Worm (Caenorhabditis elegans) whole organism, L1 larva: ENCODE data around the gene Y48A6C.4.

Experiments used
- C16A3.4 ChIP-seq: fragments of 150-350 bp; optimal IDR thresholded peaks from 2 replicates; lab custom pipeline; 2014; ENCODE audit warnings: missing biosample characterization, missing genetic modification characterization
- Y116A8C.19 ChIP-seq: sonication (generic microtip); optimal IDR thresholded peaks from 2 replicates; lab custom pipeline; 2016; ENCODE audit warnings: missing compliant biosample characterization, missing genetic modification characterization, borderline replicate concordance
- aha-1 ChIP-seq: fragments of 150-350 bp; optimal IDR thresholded peaks from 2 replicates; lab custom pipeline; 2014; ENCODE audit warnings: missing biosample characterization, missing genetic modification characterization
- aly-2 ChIP-seq: fragments of 150-350 bp; optimal IDR thresholded peaks from 2 replicates; lab custom pipeline; 2014; ENCODE audit warnings: missing biosample characterization, missing genetic modification characterization
- ama-1 ChIP-seq: fragments of 150-350 bp; optimal IDR thresholded peaks from 2 replicates; lab custom pipeline; 2014
- ceh-63 ChIP-seq: fragments of 200-800 bp; sonication (Bioruptor generic); optimal IDR thresholded peaks from 2 replicates; lab custom pipeline; 2018; ENCODE audit warnings: mild to moderate bottlenecking, missing genetic modification characterization, missing compliant biosample characterization
- ceh-8 ChIP-seq: fragments of 200-800 bp; sonication (Bioruptor generic); optimal IDR thresholded peaks from 2 replicates; lab custom pipeline; 2018; ENCODE audit warnings: mild to moderate bottlenecking, missing genetic modification characterization, moderate library complexity, missing compliant biosample characterization
- ceh-82 ChIP-seq, 3 experiments: fragments of 150-350 bp in 1 of 3; sonication (generic microtip) in 2 of 3; optimal IDR thresholded peaks; 2 replicates each; lab custom pipeline; 2014 to 2017; ENCODE audit warnings: missing biosample characterization in 3 of 3, missing genetic modification characterization in 3 of 3
- ceh-88 ChIP-seq: fragments of 200-800 bp; sonication (Bioruptor generic); IDR thresholded peaks from 2 replicates; pipeline ENCODE4 v1.3.6; 2022; ENCODE audit warnings: missing genetic modification characterization, missing compliant biosample characterization
- ceh-90 ChIP-seq: sonication (generic microtip); optimal IDR thresholded peaks from 2 replicates; lab custom pipeline; 2016; ENCODE audit warnings: missing genetic modification characterization, missing compliant biosample characterization
- dpl-1 ChIP-seq, 3 experiments: fragments of 150-350 bp in 2 of 3; sonication (generic microtip) in 1 of 3; optimal IDR thresholded peaks; 2 replicates each; lab custom pipeline; 2014 to 2017; ENCODE audit warnings: missing biosample characterization in 3 of 3, missing genetic modification characterization in 3 of 3, missing genetic modification reagents in 3 of 3
- efl-1 ChIP-seq, 4 experiments: fragments of 150-350 bp; optimal IDR thresholded peaks in 3 of 4; peaks in 1 of 4; 1 replicate in 1 of 4; 2 replicates in 3 of 4; lab custom pipeline; 2014; ENCODE audit warnings: missing biosample characterization in 2 of 4, missing genetic modification characterization in 2 of 4, missing genetic modification reagents in 2 of 4
- efl-3 ChIP-seq: fragments of 200-800 bp; sonication (Bioruptor generic); optimal IDR thresholded peaks from 2 replicates; lab custom pipeline; 2018; ENCODE audit warnings: mild to moderate bottlenecking, missing genetic modification characterization, missing compliant biosample characterization
- egl-27 ChIP-seq, 2 experiments: fragments of 150-350 bp in 1 of 2; sonication (generic microtip); optimal IDR thresholded peaks; 3 replicates each; lab custom pipeline; 2017 to 2018; ENCODE audit warnings: missing biosample characterization in 2 of 2, missing genetic modification characterization in 2 of 2, missing genetic modification reagents in 2 of 2
- ets-5 ChIP-seq: fragments of 200-800 bp; sonication (Bioruptor generic); IDR thresholded peaks from 2 replicates; pipeline ENCODE4 v1.3.6; 2022; ENCODE audit warnings: missing genetic modification characterization, missing compliant biosample characterization
- fkh-4 ChIP-seq: sonication (generic microtip); optimal IDR thresholded peaks from 2 replicates; lab custom pipeline; 2016; ENCODE audit warnings: missing compliant biosample characterization, missing genetic modification characterization, borderline replicate concordance
- fos-1 ChIP-seq: fragments of 150-350 bp; optimal IDR thresholded peaks from 2 replicates; lab custom pipeline; 2014; ENCODE audit warnings: missing biosample characterization, missing genetic modification characterization
- grh-1 ChIP-seq: fragments of 200-800 bp; sonication (Bioruptor generic); IDR thresholded peaks from 2 replicates; pipeline ENCODE4 v1.3.6; 2022; ENCODE audit warnings: missing genetic modification reagents, missing genetic modification characterization, missing compliant biosample characterization
- hlh-17 ChIP-seq: fragments of 200-800 bp; sonication (Bioruptor generic); optimal IDR thresholded peaks from 2 replicates; lab custom pipeline; 2018; ENCODE audit warnings: missing genetic modification characterization, mild to moderate bottlenecking, missing compliant biosample characterization, moderate library complexity, borderline replicate concordance
- hlh-4 ChIP-seq: sonication (generic microtip); optimal IDR thresholded peaks from 2 replicates; lab custom pipeline; 2016; ENCODE audit warnings: mild to moderate bottlenecking, missing genetic modification characterization, missing compliant biosample characterization
- irx-1 ChIP-seq: sonication (generic microtip); optimal IDR thresholded peaks from 2 replicates; lab custom pipeline; 2016; ENCODE audit warnings: missing genetic modification characterization, missing compliant biosample characterization
- isw-1 ChIP-seq: fragments of 200-800 bp; sonication (Bioruptor generic); IDR thresholded peaks from 2 replicates; pipeline ENCODE4 v1.3.6; 2022; ENCODE audit warnings: missing genetic modification characterization, missing compliant biosample characterization
- jun-1 ChIP-seq: fragments of 150-350 bp; optimal IDR thresholded peaks from 2 replicates; lab custom pipeline; 2014; ENCODE audit warnings: missing biosample characterization, missing genetic modification reagents, missing genetic modification characterization
- lin-14 ChIP-seq: fragments of 200-800 bp; sonication (Bioruptor generic); optimal IDR thresholded peaks from 2 replicates; lab custom pipeline; 2018; ENCODE audit warnings: mild to moderate bottlenecking, missing genetic modification characterization, moderate library complexity, missing compliant biosample characterization
- lin-35 ChIP-seq, 2 experiments: fragments of 150-350 bp; optimal IDR thresholded peaks; 2 replicates each; lab custom pipeline; 2014; ENCODE audit warnings: missing biosample characterization in 2 of 2, missing genetic modification characterization in 2 of 2, missing genetic modification reagents in 2 of 2
- lir-3 ChIP-seq: sonication (generic microtip); optimal IDR thresholded peaks from 2 replicates; lab custom pipeline; 2016; ENCODE audit warnings: mild to moderate bottlenecking, missing genetic modification characterization, moderate library complexity, missing compliant biosample characterization; ENCODE audit not compliant: poor library complexity
- mab-9 ChIP-seq: fragments of 200-800 bp; sonication (Bioruptor generic); IDR thresholded peaks from 2 replicates; pipeline ENCODE4 v1.3.6; 2022; ENCODE audit warnings: missing genetic modification reagents, missing genetic modification characterization, missing compliant biosample characterization
- mdl-1 ChIP-seq, 2 experiments: fragments of 150-350 bp; optimal IDR thresholded peaks; 2 replicates each; lab custom pipeline; 2014 to 2017; ENCODE audit warnings: missing biosample characterization in 2 of 2, missing genetic modification characterization in 2 of 2, inconsistent platforms in 1 of 2
- mef-2 ChIP-seq: fragments of 150-350 bp; optimal IDR thresholded peaks from 2 replicates; lab custom pipeline; 2014; ENCODE audit warnings: missing biosample characterization, missing genetic modification characterization
- mep-1 ChIP-seq: fragments of 150-350 bp; optimal IDR thresholded peaks from 2 replicates; lab custom pipeline; 2014; ENCODE audit warnings: missing biosample characterization, missing genetic modification characterization
- nhr-11 ChIP-seq: fragments of 150-350 bp; optimal IDR thresholded peaks from 2 replicates; lab custom pipeline; 2014; ENCODE audit warnings: missing biosample characterization, missing genetic modification characterization
- nhr-19 ChIP-seq: fragments of 200-800 bp; sonication (Bioruptor generic); conservative IDR thresholded peaks from 2 replicates; pipeline ENCODE4 v1.3.6; 2022; ENCODE audit warnings: missing genetic modification characterization, missing compliant biosample characterization
- nhr-28 ChIP-seq: fragments of 150-350 bp; optimal IDR thresholded peaks from 2 replicates; lab custom pipeline; 2014; ENCODE audit warnings: missing biosample characterization, missing genetic modification characterization
- nhr-76 ChIP-seq: sonication (generic microtip); optimal IDR thresholded peaks from 2 replicates; lab custom pipeline; 2017; ENCODE audit warnings: missing biosample characterization, missing genetic modification characterization
- nhr-77 ChIP-seq: fragments of 150-350 bp; optimal IDR thresholded peaks from 2 replicates; lab custom pipeline; 2014; ENCODE audit warnings: missing biosample characterization, missing genetic modification characterization
- nhr-85 ChIP-seq: sonication (generic microtip); peaks from one replicate; lab custom pipeline; 2016; ENCODE audit warnings: missing genetic modification characterization, inconsistent platforms, missing compliant biosample characterization
- rnt-1 ChIP-seq: sonication (generic microtip); optimal IDR thresholded peaks from 2 replicates; lab custom pipeline; 2016; ENCODE audit warnings: mild to moderate bottlenecking, missing genetic modification characterization, moderate library complexity, missing compliant biosample characterization
- sox-4 ChIP-seq: sonication (generic microtip); optimal IDR thresholded peaks from 2 replicates; lab custom pipeline; 2016; ENCODE audit warnings: missing genetic modification characterization, missing compliant biosample characterization
- swsn-7 ChIP-seq: sonication (generic microtip); optimal IDR thresholded peaks from 2 replicates; lab custom pipeline; 2016; ENCODE audit warnings: missing genetic modification characterization, missing compliant biosample characterization
- tlp-1 ChIP-seq: fragments of 150-350 bp; optimal IDR thresholded peaks from 2 replicates; lab custom pipeline; 2014; ENCODE audit warnings: missing biosample characterization, missing genetic modification characterization
- unc-62 ChIP-seq: fragments of 150-350 bp; optimal IDR thresholded peaks from 2 replicates; lab custom pipeline; 2014; ENCODE audit warnings: missing biosample characterization, missing genetic modification reagents, missing genetic modification characterization
- unc-86 ChIP-seq: sonication (generic microtip); optimal IDR thresholded peaks from 2 replicates; lab custom pipeline; 2016; ENCODE audit warnings: missing genetic modification characterization, missing compliant biosample characterization
- zag-1 ChIP-seq: fragments of 150-350 bp; optimal IDR thresholded peaks from 2 replicates; lab custom pipeline; 2014; ENCODE audit warnings: missing biosample characterization, missing genetic modification characterization
- zip-4 ChIP-seq: fragments of 200-800 bp; sonication (Bioruptor generic); optimal IDR thresholded peaks from 2 replicates; lab custom pipeline; 2018; ENCODE audit warnings: mild to moderate bottlenecking, missing genetic modification characterization, moderate library complexity, missing compliant biosample characterization
- ztf-4 ChIP-seq: fragments of 150-350 bp; optimal IDR thresholded peaks from 2 replicates; lab custom pipeline; 2014; ENCODE audit warnings: missing biosample characterization, missing genetic modification characterization

The Y48A6C.4 gene

DNA sequence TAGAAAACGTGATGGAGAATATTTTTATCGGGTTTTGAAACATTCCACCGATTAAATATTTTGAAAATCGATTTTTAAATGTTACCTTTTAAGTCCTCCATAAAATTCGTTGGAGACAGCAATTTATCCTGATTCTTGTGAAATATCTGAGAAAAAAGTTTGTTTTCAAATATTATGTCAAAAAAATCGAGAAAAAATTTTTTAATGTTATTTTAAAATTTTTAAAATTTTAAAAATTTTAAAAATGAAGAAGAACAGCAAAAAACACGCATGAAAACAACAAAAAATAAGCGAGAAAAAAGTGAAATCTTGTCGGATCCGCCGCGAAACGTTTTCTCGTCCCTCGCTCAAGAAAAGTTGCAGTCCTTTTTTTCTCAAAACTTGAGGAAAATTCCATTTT lies 7.9 kb downstream of the Y48A6C.4 start, which contains the start of gene Y48A6C.8:
Gene Y48A6C.8 (minus strand): TSS at position 101 of the 400 bp plus-strand sequence.
- no peak for TF ChIP-seq zip-4 (GFP tag; lab: Kevin White, UChicago)
- TF ChIP-seq egl-27 (tag; optimal IDR thresholded peaks at IDR 0.05; lab: Kevin White, UChicago), result no peak
- TF ChIP-seq Y116A8C.19, result no peak
- no peak for TF ChIP-seq ztf-4 (tag; lab: Kevin White, UChicago)
- TF ChIP-seq nhr-85 (tag; lab: Kevin White, UChicago), result no peak
- TF ChIP-seq unc-86 (tag; lab: Kevin White, UChicago), result no peak
- TF ChIP-seq ceh-82 (tag; optimal IDR thresholded peaks at IDR 0.05; lab: Kevin White, UChicago), result no peak
- no peak for TF ChIP-seq mef-2 (tag; lab: Kevin White, UChicago)
- no peak for TF ChIP-seq hlh-4 (tag; lab: Kevin White, UChicago)

DNA sequence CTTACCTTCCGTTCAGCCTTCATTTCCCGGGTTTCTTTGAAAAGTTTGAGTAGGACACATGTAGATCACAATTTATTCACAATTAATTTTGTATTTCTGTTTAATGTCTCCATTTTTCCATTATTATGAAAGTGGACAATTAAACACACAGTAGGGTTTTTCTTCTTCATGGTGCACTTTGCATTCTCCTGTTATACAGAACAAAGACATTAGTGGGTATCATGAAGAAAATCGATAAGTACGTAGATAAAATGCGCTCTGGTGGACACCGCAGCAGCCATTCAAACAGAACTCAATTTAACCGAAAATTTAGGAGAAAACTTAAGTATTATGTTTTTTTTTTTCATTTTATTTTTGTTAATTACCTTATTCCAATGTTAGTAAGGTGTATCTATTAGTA lies 9.8 kb downstream of the Y48A6C.4 start:
- TF ChIP-seq lin-35 (GFP tag; optimal IDR thresholded peaks at IDR 0.05; lab: Kevin White, UChicago) (peak in 1 of 2 experiments; percentile 14), efl-1 (optimal IDR thresholded peaks at IDR 0.05; lab: Kevin White, UChicago) (peak in 1 of 2 experiments; percentile 8), efl-1 (GFP tag; optimal IDR thresholded peaks at IDR 0.05 in 1 of 2; lab: Kevin White, UChicago) (peak; percentile 24 to 30), dpl-1 (GFP tag; optimal IDR thresholded peaks at IDR 0.05; lab: Kevin White, UChicago) (peak in 1 of 3 experiments; percentile 22), mab-9 (GFP tag; lab: Robert Waterston, UW) (no peak), mep-1 (no peak)

ce11 chrIII:11131475-11131874 lies 11.9 kb downstream of the Y48A6C.4 start, which contains the start of gene pha-1:
TSS of gene pha-1 (plus strand) at chrIII:11131775.
- peak; percentile 21 for TF ChIP-seq nhr-85 (tag; lab: Kevin White, UChicago)
- TF ChIP-seq, all 84 proteins: peak for 1; not testable (repeated sequence) for 83

DNA sequence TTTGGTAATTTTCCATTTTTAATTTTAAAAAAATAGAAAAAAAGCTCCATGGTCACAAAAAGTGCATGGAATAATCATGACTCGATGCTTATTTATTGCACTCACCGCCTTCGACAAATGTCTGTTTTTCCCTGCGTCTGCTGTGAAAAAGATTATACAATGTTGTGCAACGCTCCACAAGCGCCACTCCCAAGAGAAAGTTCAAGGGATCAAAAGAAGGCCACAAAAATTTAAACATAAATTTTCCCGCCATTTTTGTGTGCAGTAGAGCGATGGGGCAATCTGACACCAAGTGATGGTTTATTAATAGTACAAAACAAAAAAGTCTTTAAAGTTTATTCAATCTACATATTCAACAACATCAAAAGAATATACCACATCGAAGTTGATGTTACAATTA lies 19.3 kb downstream of the Y48A6C.4 start, which contains the start of gene fbxa-128:
Gene fbxa-128 (minus strand): TSS at position 192 of the 400 bp plus-strand sequence.
- TF ChIP-seq fos-1 (tag; lab: Kevin White, UChicago) (no peak), efl-3 (GFP tag; lab: Kevin White, UChicago) (no peak), ama-1 (no peak), Y116A8C.19 (no peak), unc-62 (GFP tag; lab: Kevin White, UChicago) (no peak), aha-1 (no peak), ceh-82 (tag; optimal IDR thresholded peaks at IDR 0.05; lab: Kevin White, UChicago) (peak in 1 of 3 experiments; percentile 21), C16A3.4 (peak; percentile 18), jun-1 (no peak), mep-1 (no peak), lir-3 (tag; lab: Kevin White, UChicago) (no peak), ceh-88 (no peak), nhr-77 (tag; lab: Kevin White, UChicago) (no peak), swsn-7 (tag; lab: Kevin White, UChicago) (no peak), grh-1 (GFP tag; lab: Robert Waterston, UW) (no peak), tlp-1 (no peak), zag-1 (no peak), nhr-19 (GFP tag; lab: Robert Waterston, UW) (no peak), rnt-1 (tag; lab: Kevin White, UChicago) (no peak), mdl-1 (tag; optimal IDR thresholded peaks at IDR 0.05; lab: Kevin White, UChicago) (no peak), fkh-4 (no peak), mef-2 (tag; lab: Kevin White, UChicago) (no peak), ceh-90 (no peak), hlh-17 (GFP tag; lab: Kevin White, UChicago) (no peak), nhr-11 (tag; lab: Kevin White, UChicago) (no peak), efl-1 (optimal IDR thresholded peaks at IDR 0.05; lab: Kevin White, UChicago) (peak; percentile 70 to 77), efl-1 (GFP tag; optimal IDR thresholded peaks at IDR 0.05 in 1 of 2; lab: Kevin White, UChicago) (peak; percentile 79 to 96), egl-27 (tag; optimal IDR thresholded peaks at IDR 0.05; lab: Kevin White, UChicago) (no peak), ets-5 (GFP tag; lab: Robert Waterston, UW) (no peak), unc-86 (tag; lab: Kevin White, UChicago) (no peak), nhr-28 (tag; lab: Kevin White, UChicago) (no peak), lin-35 (GFP tag; optimal IDR thresholded peaks at IDR 0.05; lab: Kevin White, UChicago) (peak; percentile 64 to 68), isw-1 (GFP tag; lab: Robert Waterston, UW) (no peak), ceh-8 (GFP tag; lab: Kevin White, UChicago) (no peak), ceh-63 (GFP tag; lab: Kevin White, UChicago) (no peak), irx-1 (tag; lab: Kevin White, UChicago) (no peak), sox-4 (tag; lab: Kevin White, UChicago) (no peak), aly-2 (tag; lab: Kevin White, UChicago) (no peak), lin-14 (no peak), nhr-76 (tag; lab: Kevin White, UChicago) (no peak)
